Worm (Caenorhabditis elegans): ENCODE data around the gene M110.3.

- TF ChIP-seq flt-1 (GFP tag; IDR thresholded peaks at IDR 0.05): no peak
- TF ChIP-seq T22C8.4 (GFP tag; IDR thresholded peaks at IDR 0.05): no peak
- TF ChIP-seq ref-1 (GFP tag; conservative IDR thresholded peaks at IDR 0.05): no peak
- no peak for TF ChIP-seq med-1 (GFP tag; optimal IDR thresholded peaks at IDR 0.05; ENCODE audit: insufficient read depth)
- TF ChIP-seq cog-1 (tag; optimal IDR thresholded peaks at IDR 0.05): no peak
- TF ChIP-seq ztf-23 (GFP tag; IDR thresholded peaks at IDR 0.05): no peak
Observed at ce11 chrII:8256013-8256412, 39.6 kb upstream of the M110.3 start, which contains the start of gene F35C11.7.
